Fruit fly (Drosophila melanogaster) whole organism, embryonic: ENCODE measurements around the gene Polr2D.

Experiments used
- Adf1 ChIP-seq: fragments of 200-800 bp; sonication (Bioruptor generic); IDR thresholded peaks from 2 replicates; pipeline ENCODE4 v1.3.6; 2022; ENCODE audit warnings: missing biosample characterization, missing genetic modification characterization
- Atf6 ChIP-seq: fragments of 200-800 bp; sonication (Bioruptor generic); IDR thresholded peaks from 2 replicates; pipeline ENCODE4 v1.3.6; 2022; ENCODE audit warnings: missing biosample characterization, missing genetic modification characterization
- CG11247 ChIP-seq: fragments of 200-800 bp; sonication (Bioruptor generic); IDR thresholded peaks from 2 replicates; pipeline ENCODE4 v1.3.6; 2022; ENCODE audit warnings: missing biosample characterization, missing genetic modification characterization
- CG11456 ChIP-seq: fragments of 200-800 bp; sonication (Bioruptor generic); IDR thresholded peaks from 3 replicates; pipeline ENCODE4 v1.3.6; 2022; ENCODE audit warnings: missing biosample characterization, missing genetic modification characterization
- CG11560 ChIP-seq: fragments of 200-800 bp; sonication (Bioruptor generic); IDR thresholded peaks from 3 replicates; pipeline ENCODE4 v1.3.6; 2022; ENCODE audit warnings: missing biosample characterization, missing genetic modification characterization
- CG13123 ChIP-seq: fragments of 200-800 bp; sonication (Bioruptor generic); optimal IDR thresholded peaks from 2 replicates; lab custom pipeline; 2016; ENCODE audit warnings: missing biosample characterization, missing genetic modification characterization
- CG15269 ChIP-seq: fragments of 200-800 bp; sonication (Bioruptor generic); optimal IDR thresholded peaks from 2 replicates; lab custom pipeline; 2018; ENCODE audit warnings: missing biosample characterization, mild to moderate bottlenecking, missing genetic modification characterization, moderate library complexity
- CG1603 ChIP-seq: fragments of 200-800 bp; sonication (Bioruptor generic); optimal IDR thresholded peaks from 2 replicates; lab custom pipeline; 2019; ENCODE audit warnings: missing biosample characterization, mild to moderate bottlenecking, missing genetic modification characterization, moderate library complexity
- CG17829 ChIP-seq: fragments of 200-800 bp; optimal IDR thresholded peaks from 2 replicates; lab custom pipeline; 2019; ENCODE audit warnings: missing biosample characterization, mild to moderate bottlenecking, missing genetic modification characterization, moderate library complexity
- CG18599 ChIP-seq: fragments of 200-800 bp; sonication (Bioruptor generic); optimal IDR thresholded peaks from 3 replicates; lab custom pipeline; 2017; ENCODE audit warnings: missing biosample characterization, missing genetic modification characterization, mild to moderate bottlenecking, moderate library complexity, missing genetic modification reagents
- CG2120 ChIP-seq: fragments of 200-800 bp; sonication (Bioruptor generic); optimal IDR thresholded peaks from 3 replicates; lab custom pipeline; 2016; ENCODE audit warnings: missing biosample characterization, missing genetic modification characterization
- CG2712 ChIP-seq: fragments of 200-800 bp; optimal IDR thresholded peaks from 3 replicates; lab custom pipeline; 2019; ENCODE audit warnings: missing biosample characterization, mild to moderate bottlenecking, missing genetic modification characterization, moderate library complexity
- CG31224 ChIP-seq: fragments of 200-800 bp; sonication (Bioruptor generic); IDR thresholded peaks from 2 replicates; pipeline ENCODE4 v1.3.6; 2022; ENCODE audit warnings: missing biosample characterization, missing genetic modification characterization
- CG31441 ChIP-seq: fragments of 200-800 bp; sonication (Bioruptor generic); IDR thresholded peaks from 2 replicates; pipeline ENCODE4 v1.3.6; 2022; ENCODE audit warnings: missing biosample characterization, missing genetic modification characterization
- CG3163 ChIP-seq: fragments of 200-800 bp; sonication (Bioruptor generic); optimal IDR thresholded peaks from 3 replicates; lab custom pipeline; 2016; ENCODE audit warnings: missing biosample characterization, missing genetic modification characterization
- CG32532 ChIP-seq: fragments of 200-800 bp; sonication (Bioruptor generic); IDR thresholded peaks from 2 replicates; pipeline ENCODE4 v1.3.6; 2022; ENCODE audit warnings: missing biosample characterization, missing genetic modification characterization
- CG4282 ChIP-seq: fragments of 200-800 bp; sonication (Bioruptor generic); optimal IDR thresholded peaks from 2 replicates; lab custom pipeline; 2016; ENCODE audit warnings: missing biosample characterization, missing genetic modification characterization
- CG6854 ChIP-seq: fragments of 200-800 bp; sonication (Bioruptor generic); optimal IDR thresholded peaks from 3 replicates; lab custom pipeline; 2017; ENCODE audit warnings: missing biosample characterization, mild to moderate bottlenecking, missing genetic modification characterization
- CG9932 ChIP-seq: fragments of 200-800 bp; sonication (Bioruptor generic); IDR thresholded peaks from 2 replicates; pipeline ENCODE4 v1.3.6; 2022; ENCODE audit warnings: missing biosample characterization, missing genetic modification characterization
- Dll ChIP-seq: fragments of 200-800 bp; sonication (Bioruptor generic); IDR thresholded peaks from 4 replicates; pipeline ENCODE4 v1.3.6; 2022; ENCODE audit warnings: missing biosample characterization, missing genetic modification characterization; ENCODE audit not compliant: partially characterized antibody
- Doc3 ChIP-seq: fragments of 200-800 bp; sonication (Bioruptor generic); IDR thresholded peaks from 3 replicates; pipeline ENCODE4 v1.3.6; 2022; ENCODE audit warnings: missing biosample characterization, missing genetic modification characterization; ENCODE audit not compliant: partially characterized antibody
- Dref ChIP-seq: fragments of 200-800 bp; sonication (Bioruptor generic); IDR thresholded peaks from 2 replicates; pipeline ENCODE4 v1.3.6; 2022; ENCODE audit warnings: missing biosample characterization, missing genetic modification characterization
- E2f1 ChIP-seq: fragments of 200-800 bp; sonication (Bioruptor generic); IDR thresholded peaks from 2 replicates; pipeline ENCODE4 v1.3.6; 2022; ENCODE audit warnings: missing biosample characterization, missing genetic modification characterization
- ERR ChIP-seq: fragments of 200-800 bp; sonication (Bioruptor generic); optimal IDR thresholded peaks from 2 replicates; lab custom pipeline; 2016; ENCODE audit warnings: missing biosample characterization, missing genetic modification characterization
- HLH3B ChIP-seq: fragments of 200-800 bp; sonication (Bioruptor generic); IDR thresholded peaks from 2 replicates; pipeline ENCODE4 v1.3.6; 2022; ENCODE audit warnings: missing biosample characterization, missing genetic modification characterization
- Hmr ChIP-seq: fragments of 200-800 bp; sonication (Bioruptor generic); optimal IDR thresholded peaks from 3 replicates; lab custom pipeline; 2017; ENCODE audit warnings: mild to moderate bottlenecking, missing biosample characterization, missing genetic modification reagents, missing genetic modification characterization
- Hr78 ChIP-seq, 2 experiments: fragments of 200-800 bp in 1 of 2; fragments of >200 bp in 1 of 2; sonication (Bioruptor generic) in 1 of 2; optimal IDR thresholded peaks; 2 replicates each; lab custom pipeline; 2017 to 2019; ENCODE audit warnings: missing biosample characterization in 2 of 2, missing genetic modification characterization in 2 of 2, mild to moderate bottlenecking in 1 of 2, moderate library complexity in 1 of 2
- Hsf ChIP-seq: fragments of 200-800 bp; sonication (Bioruptor generic); optimal IDR thresholded peaks from 3 replicates; lab custom pipeline; 2016; ENCODE audit warnings: missing biosample characterization, missing genetic modification characterization
- Kr ChIP-seq: fragments of 200-800 bp; sonication (Bioruptor generic); optimal IDR thresholded peaks from 2 replicates; lab custom pipeline; 2017; ENCODE audit warnings: missing biosample characterization, mild to moderate bottlenecking, missing genetic modification characterization
- Lim3 ChIP-seq: fragments of 200-800 bp; sonication (Bioruptor generic); IDR thresholded peaks from 2 replicates; pipeline ENCODE4 v1.3.6; 2022; ENCODE audit warnings: missing biosample characterization, missing genetic modification characterization
- Nf-YB ChIP-seq: fragments of 200-800 bp; sonication (Bioruptor generic); optimal IDR thresholded peaks from 3 replicates; lab custom pipeline; 2019; ENCODE audit warnings: missing biosample characterization, mild to moderate bottlenecking, missing genetic modification characterization, moderate library complexity
- Nf-YC ChIP-seq: fragments of 200-800 bp; optimal IDR thresholded peaks from 3 replicates; lab custom pipeline; 2019; ENCODE audit warnings: missing biosample characterization, mild to moderate bottlenecking, missing genetic modification characterization, moderate library complexity
- Xbp1 ChIP-seq: fragments of 200-800 bp; sonication (Bioruptor generic); optimal IDR thresholded peaks from 3 replicates; lab custom pipeline; 2016; ENCODE audit warnings: missing biosample characterization, mild to moderate bottlenecking, missing genetic modification characterization
- bcd ChIP-seq: fragments of 200-800 bp; sonication (Bioruptor generic); optimal IDR thresholded peaks from 2 replicates; lab custom pipeline; 2017; ENCODE audit warnings: missing biosample characterization, mild to moderate bottlenecking, missing genetic modification characterization
- bigmax ChIP-seq: fragments of 200-800 bp; sonication (Bioruptor generic); optimal IDR thresholded peaks from 2 replicates; lab custom pipeline; 2018; ENCODE audit warnings: missing biosample characterization, mild to moderate bottlenecking, missing genetic modification characterization
- cg ChIP-seq: fragments of 200-800 bp; sonication (Bioruptor generic); optimal IDR thresholded peaks from 3 replicates; lab custom pipeline; 2019; ENCODE audit warnings: missing biosample characterization, mild to moderate bottlenecking, missing genetic modification characterization, moderate library complexity
- corto ChIP-seq: fragments of 200-800 bp; sonication (Bioruptor generic); optimal IDR thresholded peaks from 2 replicates; lab custom pipeline; 2016; ENCODE audit warnings: missing biosample characterization, mild to moderate bottlenecking, missing genetic modification characterization, moderate library complexity
- cwo ChIP-seq: fragments of 200-800 bp; sonication (Bioruptor generic); optimal IDR thresholded peaks from 3 replicates; lab custom pipeline; 2017; ENCODE audit warnings: missing biosample characterization, missing genetic modification characterization, mild to moderate bottlenecking, moderate library complexity, missing genetic modification reagents
- exex ChIP-seq: fragments of 200-800 bp; sonication (Bioruptor generic); optimal IDR thresholded peaks from 4 replicates; lab custom pipeline; 2018; ENCODE audit warnings: missing biosample characterization, mild to moderate bottlenecking, missing genetic modification characterization, moderate library complexity
- p53 ChIP-seq: fragments of 200-800 bp; sonication (Bioruptor generic); optimal IDR thresholded peaks from 2 replicates; lab custom pipeline; 2016; ENCODE audit warnings: missing biosample characterization, missing genetic modification characterization
- pfk ChIP-seq: fragments of 200-800 bp; sonication (Bioruptor generic); optimal IDR thresholded peaks from 2 replicates; lab custom pipeline; 2018; ENCODE audit warnings: missing biosample characterization, mild to moderate bottlenecking, missing genetic modification characterization, moderate library complexity
- rib ChIP-seq: fragments of 200-800 bp; sonication (Bioruptor generic); IDR thresholded peaks from 2 replicates; pipeline ENCODE4 v1.3.6; 2022; ENCODE audit warnings: missing biosample characterization, missing genetic modification characterization
- shn ChIP-seq: fragments of 200-800 bp; sonication (Bioruptor generic); optimal IDR thresholded peaks from 3 replicates; lab custom pipeline; 2016; ENCODE audit warnings: missing biosample characterization, missing genetic modification characterization
- slp2 ChIP-seq: fragments of 200-800 bp; sonication (Bioruptor generic); optimal IDR thresholded peaks from 2 replicates; lab custom pipeline; 2016; ENCODE audit warnings: missing biosample characterization, missing genetic modification characterization
- so ChIP-seq: fragments of 200-800 bp; sonication (Bioruptor generic); IDR thresholded peaks from 3 replicates; pipeline ENCODE4 v1.3.6; 2022; ENCODE audit warnings: missing biosample characterization, missing genetic modification characterization
- tup ChIP-seq: fragments of 200-800 bp; sonication (Bioruptor generic); optimal IDR thresholded peaks from 2 replicates; lab custom pipeline; 2016; ENCODE audit warnings: missing biosample characterization, mild to moderate bottlenecking, missing genetic modification characterization, moderate library complexity
- yki ChIP-seq: fragments of >200 bp; optimal IDR thresholded peaks from 3 replicates; lab custom pipeline; 2018
- zfh1 ChIP-seq: fragments of 200-800 bp; sonication (Bioruptor generic); IDR thresholded peaks from 3 replicates; pipeline ENCODE4 v1.3.6; 2022; ENCODE audit warnings: missing biosample characterization, missing genetic modification characterization

Gene Polr2D

dm6 chr3R:18244171-18245043 is 10.9 kb downstream of the Polr2D start (continued):
- 0 out of 2 replicates have a peak, but pooled peaks have one; percentile 11 for TF ChIP-seq CG31441 (GFP tag; lab: Robert Waterston, UW)
- TF ChIP-seq Dref (GFP tag; lab: Robert Waterston, UW): 0 out of 2 replicates have a peak, but pooled peaks have one; percentile 13
- TF ChIP-seq CG32532 (GFP tag; lab: Robert Waterston, UW): peak; percentile 16; the same call in 1 of the 2 replicates
- peak; percentile 42 for TF ChIP-seq Hmr
- TF ChIP-seq CG13123 (GFP tag; lab: Kevin White, UChicago): no peak
- TF ChIP-seq Hsf (GFP tag; lab: Kevin White, UChicago): peak; percentile 7
- peak; percentile 81 for TF ChIP-seq yki (lab: Kevin White, UChicago)
- TF ChIP-seq bigmax: no peak
- peak; percentile 41; the same call in 1 of the 4 replicates for TF ChIP-seq Dll (GFP tag; lab: Robert Waterston, UW)
- TF ChIP-seq ERR: peak; percentile 69
- TF ChIP-seq shn (GFP tag; lab: Kevin White, UChicago): peak; percentile 15
- no peak for TF ChIP-seq CG4282 (GFP tag; lab: Kevin White, UChicago)
- TF ChIP-seq CG17829 (tag; lab: Kevin White, UChicago): no peak
- TF ChIP-seq exex (tag; lab: Kevin White, UChicago): peak; percentile 28
- peak; percentile 4 for TF ChIP-seq bcd (GFP tag; lab: Kevin White, UChicago)
- peak; percentile 15 for TF ChIP-seq CG1603 (tag; lab: Kevin White, UChicago)
- 0 out of 3 replicates have a peak, but pooled peaks have one; percentile 42 for TF ChIP-seq CG11456 (GFP tag; lab: Robert Waterston, UW)
- peak in 1 of 2 experiments; percentile 59 for TF ChIP-seq Hr78 (GFP tag; optimal IDR thresholded peaks at IDR 0.05; lab: Kevin White, UChicago)
- peak; percentile 40 for TF ChIP-seq Nf-YB (GFP tag; lab: Kevin White, UChicago)
- TF ChIP-seq Lim3: no peak
- TF ChIP-seq Nf-YC (tag; lab: Kevin White, UChicago): peak; percentile 74
- no peak for TF ChIP-seq Xbp1
- TF ChIP-seq CG6854 (GFP tag; lab: Kevin White, UChicago): no peak
- no peak for TF ChIP-seq Kr (GFP tag; lab: Kevin White, UChicago)
- TF ChIP-seq CG15269: peak; percentile 29
- TF ChIP-seq Adf1 (GFP tag; lab: Robert Waterston, UW): peak; percentile 71
- no peak for TF ChIP-seq tup (GFP tag; lab: Kevin White, UChicago)
- no peak for TF ChIP-seq slp2 (GFP tag; lab: Kevin White, UChicago)
- peak; percentile 37 for TF ChIP-seq CG2120 (GFP tag; lab: Kevin White, UChicago)
- peak; percentile 48 for TF ChIP-seq corto (GFP tag; lab: Kevin White, UChicago)
- TF ChIP-seq HLH3B (GFP tag; lab: Robert Waterston, UW): no peak
- peak; percentile 40 for TF ChIP-seq CG3163
- TF ChIP-seq CG31224 (GFP tag; lab: Robert Waterston, UW): peak; percentile 91
- TF ChIP-seq CG18599 (GFP tag; lab: Kevin White, UChicago): peak; percentile 17
- 0 out of 3 replicates have a peak, but pooled peaks have one; percentile 29 for TF ChIP-seq Doc3
- peak; percentile 36; the same call in 1 of the 2 replicates for TF ChIP-seq E2f1
- no peak for TF ChIP-seq CG11560
- TF ChIP-seq Atf6: no peak
- peak; percentile 32 for TF ChIP-seq CG2712 (tag; lab: Kevin White, UChicago)
- no peak for TF ChIP-seq pfk (GFP tag; lab: Kevin White, UChicago)
- no peak for TF ChIP-seq CG11247 (GFP tag; lab: Robert Waterston, UW)
- TF ChIP-seq cwo (GFP tag; lab: Kevin White, UChicago): peak; percentile 9
- peak; percentile 40; the same call in 1 of the 2 replicates for TF ChIP-seq CG9932
- peak; percentile 92 for TF ChIP-seq cg (GFP tag; lab: Kevin White, UChicago)
- TF ChIP-seq so (GFP tag; lab: Robert Waterston, UW): 0 out of 3 replicates have a peak, but pooled peaks have one; percentile 21
- peak; percentile 89; the same call in 1 of the 2 replicates for TF ChIP-seq rib (GFP tag; lab: Robert Waterston, UW)
- no peak for TF ChIP-seq p53 (GFP tag; lab: Kevin White, UChicago)
- TF ChIP-seq zfh1 (GFP tag; lab: Robert Waterston, UW): 0 out of 3 replicates have a peak, but pooled peaks have one; percentile 41
